Fruit fly (Drosophila melanogaster): Measurements from ENCODE around the gene ome.

- no peak for TF ChIP-seq insv (optimal IDR thresholded peaks at IDR 0.05)
- no peak for TF ChIP-seq h (optimal IDR thresholded peaks at IDR 0.05)
Measured at dm6 chr3L:14671546-14671945, 1.1 kb upstream of the ome start.
